Worm (Caenorhabditis elegans): ENCODE results near the gene C12D8.9.

DNA sequence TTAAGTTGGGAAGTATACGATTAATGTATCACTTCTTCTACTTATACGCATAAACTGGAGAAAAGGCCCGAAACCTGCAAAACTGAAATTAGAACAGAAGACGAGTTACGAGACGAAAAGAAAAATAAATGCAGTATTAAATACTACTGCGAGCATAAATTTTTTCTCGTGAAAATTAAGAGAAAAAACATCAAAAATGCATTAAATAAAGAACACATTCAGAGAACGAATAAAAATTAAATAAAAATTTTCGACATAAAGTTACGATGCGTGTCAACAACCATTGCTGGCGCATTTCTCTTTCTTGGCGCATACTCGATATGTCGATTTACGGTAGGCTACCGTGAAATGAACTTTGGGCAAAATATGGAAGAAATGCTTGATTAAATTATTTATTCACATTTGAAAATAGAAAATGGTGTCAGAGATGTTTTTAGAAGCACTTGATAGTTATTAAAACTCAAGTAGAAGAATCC lies 38.1 kb downstream of the C12D8.9 start, which contains the start of the genes ZK856.19 and ZK856.11:
- no peak for TF ChIP-seq nhr-76 (tag; optimal IDR thresholded peaks at IDR 0.05)
- no peak for TF ChIP-seq unc-39 (tag; optimal IDR thresholded peaks at IDR 0.05)
- no peak for TF ChIP-seq cnd-1 (tag; optimal IDR thresholded peaks at IDR 0.05)
- TF ChIP-seq mep-1 (tag; optimal IDR thresholded peaks at IDR 0.05): no peak
- TF ChIP-seq drap-1 (GFP tag; optimal IDR thresholded peaks at IDR 0.05): no peak
- no peak for TF ChIP-seq unc-62 (GFP tag; optimal IDR thresholded peaks at IDR 0.05)
- TF ChIP-seq pha-4 (tag; optimal IDR thresholded peaks at IDR 0.05): peak; percentile 37
- TF ChIP-seq lin-13 (tag; optimal IDR thresholded peaks at IDR 0.05): no peak
- TF ChIP-seq snpc-4 (tag; optimal IDR thresholded peaks at IDR 0.05): no peak
- no peak for TF ChIP-seq blmp-1 (tag; optimal IDR thresholded peaks at IDR 0.05)
- no peak for TF ChIP-seq mab-5 (tag; optimal IDR thresholded peaks at IDR 0.05)
- TF ChIP-seq bed-3 (GFP tag; optimal IDR thresholded peaks at IDR 0.05): no peak
- TF ChIP-seq nhr-237 (tag; optimal IDR thresholded peaks at IDR 0.05): no peak

Measured in whole organism, mixed stage, embryonic.